Fruit fly (Drosophila melanogaster) whole organism, pupa: Measurements from ENCODE around the gene primo-1.

Experiments used
- CG10348 ChIP-seq: fragments of 200-800 bp; sonication (Bioruptor generic); IDR thresholded peaks from 2 replicates; pipeline ENCODE4 v1.3.6; 2022; ENCODE audit warnings: missing biosample characterization, missing genetic modification characterization
- CG12605 ChIP-seq: fragments of 200-800 bp; sonication (Bioruptor generic); IDR thresholded peaks from 2 replicates; pipeline ENCODE4 v1.3.6; 2022; ENCODE audit warnings: missing biosample characterization, missing genetic modification characterization
- CG15710 ChIP-seq: fragments of 200-800 bp; sonication (Bioruptor generic); optimal IDR thresholded peaks from 2 replicates; lab custom pipeline; 2018; ENCODE audit warnings: missing biosample characterization, mild to moderate bottlenecking, missing genetic modification characterization, moderate library complexity
- CG8159 ChIP-seq: fragments of 200-800 bp; sonication (Bioruptor generic); optimal IDR thresholded peaks from 3 replicates; lab custom pipeline; 2018; ENCODE audit warnings: missing biosample characterization, mild to moderate bottlenecking, missing genetic modification characterization, moderate library complexity
- CG8301 ChIP-seq: fragments of 200-800 bp; sonication (Bioruptor generic); optimal IDR thresholded peaks from 2 replicates; lab custom pipeline; 2018; ENCODE audit warnings: missing biosample characterization, mild to moderate bottlenecking, missing genetic modification characterization
- EcR ChIP-seq: fragments of 200-800 bp; sonication (Bioruptor generic); optimal IDR thresholded peaks from 3 replicates; lab custom pipeline; 2019; ENCODE audit warnings: missing biosample characterization, missing genetic modification characterization, mild to moderate bottlenecking, moderate library complexity, missing genetic modification reagents
- Ets98B ChIP-seq: fragments of 200-800 bp; sonication (Bioruptor generic); IDR thresholded peaks from 2 replicates; pipeline ENCODE4 v1.3.6; 2022; ENCODE audit warnings: missing biosample characterization, missing genetic modification characterization
- Pif1A ChIP-seq: fragments of 200-800 bp; sonication (Bioruptor generic); optimal IDR thresholded peaks from 3 replicates; lab custom pipeline; 2016; ENCODE audit warnings: missing biosample characterization, missing genetic modification characterization
- Pif1B ChIP-seq: fragments of 200-800 bp; sonication (Bioruptor generic); optimal IDR thresholded peaks from 3 replicates; lab custom pipeline; 2016; ENCODE audit warnings: missing biosample characterization, missing genetic modification characterization
- gl ChIP-seq: fragments of 200-800 bp; sonication (Bioruptor generic); optimal IDR thresholded peaks from 2 replicates; lab custom pipeline; 2018; ENCODE audit warnings: missing biosample characterization, mild to moderate bottlenecking, missing genetic modification characterization

- TF ChIP-seq CG8301 (tag; lab: Kevin White, UChicago): peak; percentile 44
- peak; percentile 23 for TF ChIP-seq EcR (GFP tag; lab: Kevin White, UChicago)
- no peak for TF ChIP-seq CG8159 (tag; lab: Kevin White, UChicago)
- TF ChIP-seq CG12605: 0 out of 2 replicates have a peak, but pooled peaks have one; percentile 33
- peak; percentile 44 for TF ChIP-seq Pif1A (GFP tag; lab: Kevin White, UChicago)
- TF ChIP-seq gl: peak; percentile 48
- peak; percentile 18 for TF ChIP-seq CG15710 (tag; lab: Kevin White, UChicago)
- peak; percentile 43 for TF ChIP-seq Ets98B (GFP tag; lab: Robert Waterston, UW)
- TF ChIP-seq CG10348 (GFP tag; lab: Robert Waterston, UW): no peak
- TF ChIP-seq Pif1B (GFP tag; lab: Kevin White, UChicago): peak; percentile 54
Measured at dm6 chr3R:13660924-13661659, 50.5 kb downstream of the primo-1 start, which contains the start of gene B52.
